Fruit fly (Drosophila melanogaster) whole organism, embryonic: ENCODE data around the gene CG16865.
A peak's percentile ranks its signal among the peaks of the same experiment; 100 is the strongest.

Experiments
- Aef1 ChIP-seq: fragments of 200-800 bp; sonication (Bioruptor generic); IDR thresholded peaks from 3 replicates; pipeline ENCODE4 v1.3.6; 2022; ENCODE audit warnings: missing biosample characterization, missing genetic modification characterization
- CG10267 ChIP-seq: fragments of 200-800 bp; sonication (Bioruptor generic); optimal IDR thresholded peaks from 2 replicates; lab custom pipeline; 2018; ENCODE audit warnings: missing biosample characterization, mild to moderate bottlenecking, missing genetic modification characterization, moderate library complexity
- CG11695 ChIP-seq: fragments of 200-800 bp; sonication (Bioruptor generic); IDR thresholded peaks from 3 replicates; pipeline ENCODE4 v1.3.6; 2022; ENCODE audit warnings: missing biosample characterization, missing genetic modification characterization
- CG13287 ChIP-seq: fragments of 200-800 bp; sonication (Bioruptor generic); IDR thresholded peaks from 2 replicates; pipeline ENCODE4 v1.3.6; 2022; ENCODE audit warnings: missing biosample characterization, missing genetic modification characterization; ENCODE audit not compliant: partially characterized antibody
- CG14710 ChIP-seq: fragments of 200-800 bp; sonication (Bioruptor generic); optimal IDR thresholded peaks from 3 replicates; lab custom pipeline; 2019; ENCODE audit warnings: missing biosample characterization, mild to moderate bottlenecking, missing genetic modification characterization, moderate library complexity
- CG15479 ChIP-seq: fragments of 200-800 bp; sonication (Bioruptor generic); optimal IDR thresholded peaks from 3 replicates; lab custom pipeline; 2019; ENCODE audit warnings: missing biosample characterization, mild to moderate bottlenecking, missing genetic modification characterization, moderate library complexity
- CG15601 ChIP-seq: fragments of 200-800 bp; sonication (Bioruptor generic); optimal IDR thresholded peaks from 3 replicates; lab custom pipeline; 2019; ENCODE audit warnings: missing biosample characterization, mild to moderate bottlenecking, missing genetic modification characterization, moderate library complexity
- CG1602 ChIP-seq: fragments of 200-800 bp; sonication (Bioruptor generic); optimal IDR thresholded peaks from 3 replicates; lab custom pipeline; 2016; ENCODE audit warnings: missing biosample characterization, missing genetic modification characterization
- CG16863 ChIP-seq: fragments of 200-800 bp; sonication (Bioruptor generic); optimal IDR thresholded peaks from 3 replicates; lab custom pipeline; 2016; ENCODE audit warnings: missing biosample characterization, missing genetic modification characterization
- CG17612 ChIP-seq: fragments of 200-800 bp; sonication (Bioruptor generic); IDR thresholded peaks from 2 replicates; pipeline ENCODE4 v1.3.6; 2022; ENCODE audit warnings: missing biosample characterization, missing genetic modification characterization
- CG2116 ChIP-seq: fragments of 200-800 bp; sonication (Bioruptor generic); optimal IDR thresholded peaks from 3 replicates; lab custom pipeline; 2018; ENCODE audit warnings: missing biosample characterization, mild to moderate bottlenecking, missing genetic modification characterization
- CG2120 ChIP-seq: fragments of 200-800 bp; sonication (Bioruptor generic); optimal IDR thresholded peaks from 3 replicates; lab custom pipeline; 2016; ENCODE audit warnings: missing biosample characterization, missing genetic modification characterization
- CG30403 ChIP-seq: fragments of 200-800 bp; sonication (Bioruptor generic); optimal IDR thresholded peaks from 3 replicates; lab custom pipeline; 2016; ENCODE audit warnings: missing biosample characterization, missing genetic modification characterization
- CG34422 ChIP-seq: fragments of 200-800 bp; sonication (Bioruptor generic); IDR thresholded peaks from 3 replicates; pipeline ENCODE4 v1.3.6; 2022; ENCODE audit warnings: missing biosample characterization, missing genetic modification characterization
- CG3726 ChIP-seq: fragments of 200-800 bp; sonication (Bioruptor generic); IDR thresholded peaks from 3 replicates; pipeline ENCODE4, ENCODE4 v1.3.6; 2022; ENCODE audit warnings: missing biosample characterization, missing genetic modification characterization
- CG3847 ChIP-seq: fragments of 200-800 bp; sonication (Bioruptor generic); IDR thresholded peaks from 2 replicates; pipeline ENCODE4 v1.3.6; 2022; ENCODE audit warnings: missing biosample characterization, missing genetic modification characterization
- CG3995 ChIP-seq: fragments of 200-800 bp; sonication (Bioruptor generic); optimal IDR thresholded peaks from 3 replicates; lab custom pipeline; 2016; ENCODE audit warnings: missing biosample characterization, missing genetic modification characterization
- CG6854 ChIP-seq: fragments of 200-800 bp; sonication (Bioruptor generic); optimal IDR thresholded peaks from 3 replicates; lab custom pipeline; 2017; ENCODE audit warnings: missing biosample characterization, mild to moderate bottlenecking, missing genetic modification characterization
- CG9797 ChIP-seq: fragments of 200-800 bp; sonication (Bioruptor generic); optimal IDR thresholded peaks from 3 replicates; lab custom pipeline; 2018; ENCODE audit warnings: missing biosample characterization, mild to moderate bottlenecking, missing genetic modification characterization
- Dp ChIP-seq: fragments of 200-800 bp; sonication (Bioruptor generic); optimal IDR thresholded peaks from 2 replicates; lab custom pipeline; 2018; ENCODE audit warnings: missing biosample characterization, mild to moderate bottlenecking, missing genetic modification characterization, moderate library complexity
- Drgx ChIP-seq: fragments of 200-800 bp; sonication (Bioruptor generic); IDR thresholded peaks from 2 replicates; pipeline ENCODE4 v1.3.6; 2022; ENCODE audit warnings: missing biosample characterization, missing genetic modification characterization
- E2f2 ChIP-seq: fragments of 200-800 bp; sonication (Bioruptor generic); IDR thresholded peaks from 2 replicates; pipeline ENCODE4 v1.3.6; 2022; ENCODE audit warnings: missing biosample characterization, missing genetic modification characterization
- Elba2 ChIP-seq: fragments of 200-800 bp; sonication (Bioruptor generic); optimal IDR thresholded peaks from 3 replicates; lab custom pipeline; 2016; ENCODE audit warnings: missing biosample characterization, missing genetic modification characterization
- Ets65A ChIP-seq: fragments of 200-800 bp; sonication (Bioruptor generic); peaks from one replicate; lab custom pipeline; 2016; ENCODE audit warnings: missing biosample characterization, missing genetic modification characterization
- Ets97D ChIP-seq: fragments of 200-800 bp; sonication (Bioruptor generic); optimal IDR thresholded peaks from 3 replicates; lab custom pipeline; 2016; ENCODE audit warnings: missing biosample characterization, missing genetic modification characterization
- HmgZ ChIP-seq: fragments of 200-800 bp; sonication (Bioruptor generic); optimal IDR thresholded peaks from 2 replicates; lab custom pipeline; 2018; ENCODE audit warnings: missing biosample characterization, mild to moderate bottlenecking, missing genetic modification characterization
- Lhr ChIP-seq: fragments of 200-800 bp; sonication (Bioruptor generic); optimal IDR thresholded peaks from 3 replicates; lab custom pipeline; 2017; ENCODE audit warnings: mild to moderate bottlenecking, missing biosample characterization, missing genetic modification reagents, missing genetic modification characterization
- MBD-R2 ChIP-seq: fragments of 200-800 bp; sonication (Bioruptor generic); IDR thresholded peaks from 2 replicates; pipeline ENCODE4 v1.3.6; 2022; ENCODE audit warnings: missing biosample characterization, missing genetic modification characterization
- MESR4 ChIP-seq: fragments of 200-800 bp; sonication (Bioruptor generic); optimal IDR thresholded peaks from 2 replicates; lab custom pipeline; 2018; ENCODE audit warnings: missing biosample characterization, mild to moderate bottlenecking, missing genetic modification characterization, moderate library complexity
- Mes4 ChIP-seq: fragments of 200-800 bp; sonication (Bioruptor generic); optimal IDR thresholded peaks from 2 replicates; lab custom pipeline; 2016; ENCODE audit warnings: missing biosample characterization, missing genetic modification characterization
- Myb ChIP-seq: fragments of 200-800 bp; sonication (Bioruptor generic); optimal IDR thresholded peaks from 2 replicates; lab custom pipeline; 2016; ENCODE audit warnings: missing biosample characterization, missing genetic modification characterization
- Opbp ChIP-seq: fragments of 200-800 bp; sonication (Bioruptor generic); IDR thresholded peaks from 3 replicates; pipeline ENCODE4 v1.3.6; 2022; ENCODE audit warnings: missing biosample characterization, missing genetic modification characterization; ENCODE audit not compliant: partially characterized antibody
- Rfx ChIP-seq: fragments of 200-800 bp; sonication (Bioruptor generic); IDR thresholded peaks from 2 replicates; pipeline ENCODE4 v1.3.6; 2022; ENCODE audit warnings: missing biosample characterization, missing genetic modification characterization
- Sin3A ChIP-seq: fragments of >200 bp; optimal IDR thresholded peaks from 2 replicates; lab custom pipeline; 2018
- Sry-δ ChIP-seq: fragments of 200-800 bp; sonication (Bioruptor generic); optimal IDR thresholded peaks from 2 replicates; lab custom pipeline; 2016; ENCODE audit warnings: missing biosample characterization, missing genetic modification characterization
- Stat92E ChIP-seq, 3 experiments: fragments of >200 bp in 2 of 3; fragments of 200-800 bp in 1 of 3; sonication (Bioruptor generic) in 1 of 3; optimal IDR thresholded peaks; 2 replicates each; lab custom pipeline; 2017 to 2019; ENCODE audit warnings: missing biosample characterization in 3 of 3, missing genetic modification characterization in 3 of 3, mild to moderate bottlenecking in 1 of 3, moderate library complexity in 1 of 3
- YL-1 ChIP-seq: fragments of 200-800 bp; sonication (Bioruptor generic); optimal IDR thresholded peaks from 3 replicates; lab custom pipeline; 2017; ENCODE audit warnings: missing biosample characterization, mild to moderate bottlenecking, missing genetic modification characterization
- bbx ChIP-seq: fragments of 200-800 bp; sonication (Bioruptor generic); IDR thresholded peaks from 2 replicates; pipeline ENCODE4 v1.3.6; 2022; ENCODE audit warnings: missing biosample characterization, missing genetic modification characterization; ENCODE audit not compliant: partially characterized antibody
- dm ChIP-seq: fragments of 200-800 bp; sonication (Bioruptor generic); optimal IDR thresholded peaks from 3 replicates; lab custom pipeline; 2016; ENCODE audit warnings: missing biosample characterization, missing genetic modification characterization
- dmrt11E ChIP-seq: fragments of 200-800 bp; sonication (Bioruptor generic); optimal IDR thresholded peaks from 3 replicates; lab custom pipeline; 2018; ENCODE audit warnings: missing biosample characterization, mild to moderate bottlenecking, missing genetic modification characterization, moderate library complexity
- ftz-f1 ChIP-seq: fragments of 200-800 bp; sonication (Bioruptor generic); optimal IDR thresholded peaks from 2 replicates; lab custom pipeline; 2016; ENCODE audit warnings: missing biosample characterization, missing genetic modification characterization
- gce ChIP-seq: fragments of 200-800 bp; sonication (Bioruptor generic); IDR thresholded peaks from 3 replicates; pipeline ENCODE4 v1.3.6; 2022; ENCODE audit warnings: missing biosample characterization, missing genetic modification characterization
- gfzf ChIP-seq: fragments of 200-800 bp; sonication (Bioruptor generic); optimal IDR thresholded peaks from 2 replicates; lab custom pipeline; 2016; ENCODE audit warnings: missing biosample characterization, mild to moderate bottlenecking, missing genetic modification characterization, moderate library complexity
- grn ChIP-seq: fragments of 200-800 bp; sonication (Bioruptor generic); optimal IDR thresholded peaks from 3 replicates; lab custom pipeline; 2017; ENCODE audit warnings: missing biosample characterization, missing genetic modification characterization
- nerfin-2 ChIP-seq: fragments of 200-800 bp; sonication (Bioruptor generic); IDR thresholded peaks from 2 replicates; pipeline ENCODE4 v1.3.6; 2022; ENCODE audit warnings: missing biosample characterization, missing genetic modification characterization; ENCODE audit not compliant: partially characterized antibody
- phol ChIP-seq: fragments of 200-800 bp; sonication (Bioruptor generic); optimal IDR thresholded peaks from 3 replicates; lab custom pipeline; 2018; ENCODE audit warnings: missing biosample characterization, mild to moderate bottlenecking, missing genetic modification characterization, moderate library complexity
- pzg ChIP-seq: fragments of 200-800 bp; sonication (Bioruptor generic); optimal IDR thresholded peaks from 3 replicates; lab custom pipeline; 2018; ENCODE audit warnings: missing biosample characterization, mild to moderate bottlenecking, missing genetic modification characterization, moderate library complexity
- sd ChIP-seq: fragments of 200-800 bp; sonication (Bioruptor generic); optimal IDR thresholded peaks from 3 replicates; lab custom pipeline; 2018; ENCODE audit warnings: missing biosample characterization, mild to moderate bottlenecking, missing genetic modification characterization, moderate library complexity
- shn ChIP-seq: fragments of 200-800 bp; sonication (Bioruptor generic); optimal IDR thresholded peaks from 3 replicates; lab custom pipeline; 2016; ENCODE audit warnings: missing biosample characterization, missing genetic modification characterization
- trem ChIP-seq: fragments of 200-800 bp; optimal IDR thresholded peaks from 3 replicates; lab custom pipeline; 2019; ENCODE audit warnings: missing biosample characterization, mild to moderate bottlenecking, missing genetic modification characterization, moderate library complexity
- zen ChIP-seq: fragments of 200-800 bp; sonication (Bioruptor generic); optimal IDR thresholded peaks from 3 replicates; lab custom pipeline; 2018; ENCODE audit warnings: missing biosample characterization, mild to moderate bottlenecking, missing genetic modification characterization, moderate library complexity

Gene CG16865

DNA sequence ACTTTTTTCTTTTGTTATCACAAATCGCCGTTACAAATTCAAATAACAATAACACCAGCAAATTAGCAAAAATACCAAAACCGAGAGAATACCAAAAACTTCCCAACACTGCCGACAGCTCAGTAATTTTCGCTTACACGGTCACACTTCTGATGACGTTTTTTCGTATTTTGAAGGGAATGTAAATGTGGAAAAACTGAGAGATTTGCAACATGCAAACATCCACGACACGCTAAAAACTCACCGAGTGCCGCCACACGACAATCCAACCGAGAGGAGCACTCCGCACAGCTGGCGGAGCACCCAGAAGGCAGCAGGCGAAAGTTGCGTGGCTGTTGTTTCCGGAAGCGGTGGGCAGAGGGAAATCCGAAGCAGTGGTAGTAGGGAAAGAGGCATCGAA is 17.9 kb upstream of the CG16865 start, which contains the start of gene Sec71:
Gene Sec71, plus strand, starts transcription at position 117 of the 400 bp plus-strand sequence.
- TF ChIP-seq Lhr (GFP tag; lab: Kevin White, UChicago) (peak; percentile 27), CG30403 (GFP tag; lab: Kevin White, UChicago) (peak; percentile 2), CG2120 (GFP tag; lab: Kevin White, UChicago) (peak; percentile 3), dmrt11E (no peak), shn (GFP tag; lab: Kevin White, UChicago) (no peak), CG13287 (GFP tag; lab: Robert Waterston, UW) (0 out of 2 replicates have a peak, but pooled peaks have one; percentile 30), Ets65A (peak; percentile 90), phol (peak; percentile 21), MESR4 (GFP tag; lab: Kevin White, UChicago) (peak; percentile 99), pzg (GFP tag; lab: Kevin White, UChicago) (peak; percentile 78), trem (tag; lab: Kevin White, UChicago) (peak; percentile 68), Elba2 (GFP tag; lab: Kevin White, UChicago) (no peak), CG15479 (GFP tag; lab: Kevin White, UChicago) (no peak), CG34422 (GFP tag; lab: Robert Waterston, UW) (peak; percentile 45; the same call in 1 of the 3 replicates), CG17612 (GFP tag; lab: Robert Waterston, UW) (no peak), Rfx (no peak), YL-1 (GFP tag; lab: Kevin White, UChicago) (peak; percentile 86), dm (GFP tag; lab: Kevin White, UChicago) (peak; percentile 13), CG3726 (GFP tag; lab: Robert Waterston, UW) (no peak), Sry-δ (peak; percentile 22), Sin3A (lab: Kevin White, UChicago) (peak; percentile 34), Ets97D (GFP tag; lab: Kevin White, UChicago) (peak; percentile 62), CG10267 (peak; percentile 94), CG3995 (GFP tag; lab: Kevin White, UChicago) (peak; percentile 6), ftz-f1 (GFP tag; lab: Kevin White, UChicago) (peak; percentile 76), HmgZ (peak; percentile 48), Mes4 (GFP tag; lab: Kevin White, UChicago) (no peak), gfzf (GFP tag; lab: Kevin White, UChicago) (peak; percentile 89), Myb (GFP tag; lab: Kevin White, UChicago) (peak; percentile 98), sd (tag; lab: Kevin White, UChicago) (no peak), MBD-R2 (GFP tag; lab: Robert Waterston, UW) (peak; percentile 64), CG14710 (tag; lab: Kevin White, UChicago) (peak; percentile 45), CG15601 (tag; lab: Kevin White, UChicago) (no peak), grn (no peak), Stat92E (GFP tag; optimal IDR thresholded peaks at IDR 0.05; lab: Kevin White, UChicago) (peak in 1 of 3 experiments; percentile 14), Opbp (GFP tag; lab: Robert Waterston, UW) (0 out of 3 replicates have a peak, but pooled peaks have one; percentile 33), CG16863 (GFP tag; lab: Kevin White, UChicago) (peak; percentile 3), CG3847 (GFP tag; lab: Robert Waterston, UW) (peak; percentile 31; the same call in 1 of the 2 replicates), CG6854 (GFP tag; lab: Kevin White, UChicago) (no peak), gce (GFP tag; lab: Robert Waterston, UW) (no peak), Drgx (0 out of 2 replicates have a peak, but pooled peaks have one; percentile 12), Dp (GFP tag; lab: Kevin White, UChicago) (peak; percentile 68), E2f2 (GFP tag; lab: Robert Waterston, UW) (peak; percentile 70), bbx (GFP tag; lab: Robert Waterston, UW) (peak; percentile 30; the same call in 1 of the 2 replicates), zen (peak; percentile 4), CG11695 (GFP tag; lab: Robert Waterston, UW) (no peak), nerfin-2 (GFP tag; lab: Robert Waterston, UW) (0 out of 2 replicates have a peak, but pooled peaks have one; percentile 23), CG2116 (peak; percentile 1), CG1602 (GFP tag; lab: Kevin White, UChicago) (no peak), CG9797 (GFP tag; lab: Kevin White, UChicago) (peak; percentile 86), Aef1 (GFP tag; lab: Robert Waterston, UW) (no peak)
